Fruit fly (Drosophila melanogaster): ENCODE measurements around the gene Gclc.

dm6 chrX:8060921-8061270, 55.1 kb downstream of the Gclc start:
- TF ChIP-seq Blimp-1 (GFP tag; optimal IDR thresholded peaks at IDR 0.05) = no peak
- no peak for TF ChIP-seq CG16779 (tag; optimal IDR thresholded peaks at IDR 0.05)
- TF ChIP-seq CG6792 (GFP tag; optimal IDR thresholded peaks at IDR 0.05) = no peak
- no peak for TF ChIP-seq Lpt (GFP tag; optimal IDR thresholded peaks at IDR 0.05)
- TF ChIP-seq CG6808 (GFP tag; optimal IDR thresholded peaks at IDR 0.05) = peak; percentile 15
- no peak for TF ChIP-seq vri (GFP tag; optimal IDR thresholded peaks at IDR 0.05)
- no peak for TF ChIP-seq cyc (GFP tag; optimal IDR thresholded peaks at IDR 0.05)
- TF ChIP-seq OdsH (GFP tag; optimal IDR thresholded peaks at IDR 0.05) = no peak
- no peak for TF ChIP-seq pdm3 (GFP tag; optimal IDR thresholded peaks at IDR 0.05)

Measured in whole organism, prepupa.